Fruit fly (Drosophila melanogaster): ENCODE measurements around the gene CG15386.

CG15386 gene

DNA sequence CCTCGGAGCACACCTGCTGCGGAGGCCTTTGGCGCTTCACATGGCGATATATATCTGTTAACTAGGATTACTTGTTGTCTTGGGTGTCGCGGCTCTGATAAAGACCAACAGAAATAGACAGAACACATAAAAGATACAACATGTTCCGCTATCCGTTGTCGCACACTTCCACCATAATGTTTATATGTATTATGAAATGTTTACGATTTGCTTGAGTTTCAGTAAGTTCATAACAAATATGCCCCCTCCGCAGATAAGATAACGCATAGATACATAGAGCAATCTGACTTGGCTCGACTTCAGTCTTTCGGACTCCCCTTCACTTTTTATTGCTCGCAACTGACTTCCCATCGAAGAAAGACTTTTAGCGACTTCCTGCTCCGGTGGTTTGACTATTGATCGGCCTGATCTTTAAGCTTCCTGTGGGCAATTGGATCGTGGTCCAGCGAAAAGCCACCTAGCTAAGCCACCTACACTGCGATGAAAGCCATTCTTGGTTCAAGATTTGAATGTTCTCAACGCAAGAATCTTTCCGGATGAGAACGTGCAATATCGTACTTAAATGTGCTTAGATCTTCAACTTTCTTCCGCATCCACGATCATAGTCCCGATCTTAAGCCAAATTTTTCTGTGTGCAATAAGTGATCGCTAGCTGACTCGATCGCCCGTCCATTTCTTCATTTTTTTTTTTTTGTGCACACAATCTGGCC, 48.7 kb downstream of the CG15386 start:
- TF ChIP-seq CG17806 (tag; optimal IDR thresholded peaks at IDR 0.05), result peak; percentile 81
- TF ChIP-seq CG9948 (tag; optimal IDR thresholded peaks at IDR 0.05), result peak; percentile 79
- peak; percentile 19 for TF ChIP-seq CG15710 (tag; optimal IDR thresholded peaks at IDR 0.05)
- TF ChIP-seq D1 (tag; optimal IDR thresholded peaks at IDR 0.05), result no peak
- TF ChIP-seq Ets98B (GFP tag; IDR thresholded peaks at IDR 0.05), result peak; percentile 80
- peak; percentile 52 for TF ChIP-seq CG32121 (GFP tag; IDR thresholded peaks at IDR 0.05)
- TF ChIP-seq CG14655 (GFP tag; optimal IDR thresholded peaks at IDR 0.05), result peak; percentile 91
- peak; percentile 91 for TF ChIP-seq CG8301 (tag; optimal IDR thresholded peaks at IDR 0.05)
- TF ChIP-seq fd96Ca (GFP tag; IDR thresholded peaks at IDR 0.05), result peak; percentile 94
- TF ChIP-seq Pif1B (GFP tag; optimal IDR thresholded peaks at IDR 0.05), result peak; percentile 76
- TF ChIP-seq Pif1A (GFP tag; optimal IDR thresholded peaks at IDR 0.05), result peak; percentile 71
- peak; percentile 46; the same call in 1 of the 2 replicates for TF ChIP-seq CG12605 (GFP tag; IDR thresholded peaks at IDR 0.05)
- TF ChIP-seq gl (tag; optimal IDR thresholded peaks at IDR 0.05), result peak; percentile 43
- TF ChIP-seq CG10348 (GFP tag; IDR thresholded peaks at IDR 0.05), result no peak
- no peak for TF ChIP-seq CG13204 (GFP tag; optimal IDR thresholded peaks at IDR 0.05)
- TF ChIP-seq CG34367 (tag; optimal IDR thresholded peaks at IDR 0.05), result peak; percentile 63
- TF ChIP-seq Snoo (tag; optimal IDR thresholded peaks at IDR 0.05), result no peak
- TF ChIP-seq rn (GFP tag; IDR thresholded peaks at IDR 0.05), result peak; percentile 68
- no peak for TF ChIP-seq EcR (GFP tag; optimal IDR thresholded peaks at IDR 0.05)
- peak; percentile 91 for TF ChIP-seq CG4496 (GFP tag; IDR thresholded peaks at IDR 0.05)
- peak; percentile 73 for TF ChIP-seq CG8159 (tag; optimal IDR thresholded peaks at IDR 0.05)

DNA sequence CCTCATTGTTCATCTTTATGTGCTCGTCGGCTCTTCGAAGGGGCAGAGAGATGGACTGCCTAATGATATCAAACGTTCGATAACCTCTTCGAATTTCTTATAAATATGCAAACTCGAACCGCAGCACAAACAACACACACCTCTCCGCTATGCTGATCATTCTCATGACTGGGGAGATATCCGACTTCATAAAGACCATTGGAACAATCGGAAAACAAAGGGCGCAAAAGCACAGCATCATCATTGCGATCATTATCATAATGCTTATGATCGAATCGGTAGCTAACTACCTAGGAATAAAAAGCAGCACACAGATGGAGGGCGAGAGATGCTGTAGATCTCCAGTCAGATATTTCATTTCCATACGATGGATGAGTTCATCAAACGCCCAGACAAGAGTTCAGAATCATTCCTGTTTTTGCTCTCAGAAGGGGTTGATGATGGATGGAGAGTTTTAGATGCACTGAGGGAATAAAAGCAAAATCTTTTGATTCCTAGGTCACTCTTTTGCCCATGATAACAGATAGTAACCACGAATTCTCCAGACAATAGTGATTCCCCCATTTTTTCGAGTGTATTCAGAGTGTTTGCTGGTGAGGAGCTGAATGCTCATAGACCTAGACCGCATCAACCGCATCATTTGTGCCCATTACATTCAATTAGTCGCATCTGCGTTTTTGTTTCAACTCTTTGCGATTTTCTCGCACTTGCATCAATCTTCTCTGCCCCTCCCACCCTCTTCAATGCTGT, 49.9 kb downstream of the CG15386 start:
- TF ChIP-seq CG13204 (GFP tag; optimal IDR thresholded peaks at IDR 0.05) (no peak), CG17806 (tag; optimal IDR thresholded peaks at IDR 0.05) (peak; percentile 17), CG15710 (tag; optimal IDR thresholded peaks at IDR 0.05) (peak; percentile 7), Pif1B (GFP tag; optimal IDR thresholded peaks at IDR 0.05) (no peak), CG8159 (tag; optimal IDR thresholded peaks at IDR 0.05) (peak; percentile 3), CG9948 (tag; optimal IDR thresholded peaks at IDR 0.05) (peak; percentile 20), CG8301 (tag; optimal IDR thresholded peaks at IDR 0.05) (peak; percentile 32), CG14655 (GFP tag; optimal IDR thresholded peaks at IDR 0.05) (peak; percentile 44), CG4496 (GFP tag; IDR thresholded peaks at IDR 0.05) (peak; percentile 36; the same call in 1 of the 3 replicates)
